ENCODE assay signal across 1 fruit fly cellular context in the genomic region with DNA sequence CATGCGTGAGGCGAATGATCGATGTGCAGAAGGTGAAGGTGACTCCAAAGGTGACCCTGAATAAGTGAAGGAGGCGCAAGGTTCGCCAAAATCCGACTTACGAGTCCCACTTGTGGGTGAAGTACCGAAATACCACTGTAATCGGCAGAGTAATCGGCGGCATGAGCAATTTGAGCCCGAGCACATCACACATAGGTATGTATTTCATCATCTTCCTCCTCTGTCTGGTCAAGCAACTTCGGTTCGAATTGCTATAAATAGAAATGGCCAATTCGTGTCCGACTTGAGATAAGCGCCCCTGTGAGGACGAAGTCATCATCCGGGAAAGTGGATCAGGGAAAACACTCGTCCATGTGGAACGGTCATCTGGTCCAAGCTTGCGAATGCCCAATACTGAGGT.
TF ChIP-seq lines count a peak whose summit lies in the region.

No protein-coding gene starts in this region.

TF ChIP-seq in whole organism, embryonic, 481 proteins besides CTCF, POLR2A, EP300 and RAD21 (continued from another document):
- TF ChIP-seq CG12744 (GFP tag; optimal IDR thresholded peaks at IDR 0.05; lab: Kevin White, UChicago): no peak
- TF ChIP-seq CrebB (tag; optimal IDR thresholded peaks at IDR 0.05; lab: Kevin White, UChicago): no peak
- TF ChIP-seq CG18599 (GFP tag; optimal IDR thresholded peaks at IDR 0.05; lab: Kevin White, UChicago): peak; percentile 2
- TF ChIP-seq CG8924 (tag; optimal IDR thresholded peaks at IDR 0.05; lab: Kevin White, UChicago): no peak
- no peak for TF ChIP-seq nerfin-1 (tag; optimal IDR thresholded peaks at IDR 0.05; lab: Kevin White, UChicago)
- TF ChIP-seq CG17385 (GFP tag; optimal IDR thresholded peaks at IDR 0.05; lab: Kevin White, UChicago): no peak
- TF ChIP-seq Hmx (GFP tag; optimal IDR thresholded peaks at IDR 0.05; lab: Kevin White, UChicago): no peak
- no peak for TF ChIP-seq cwo (GFP tag; optimal IDR thresholded peaks at IDR 0.05; lab: Kevin White, UChicago)
- TF ChIP-seq Dp (GFP tag; optimal IDR thresholded peaks at IDR 0.05; lab: Kevin White, UChicago): no peak
- no peak for TF ChIP-seq CHES-1-like (GFP tag; optimal IDR thresholded peaks at IDR 0.05; lab: Kevin White, UChicago)
- TF ChIP-seq danr (GFP tag; IDR thresholded peaks at IDR 0.05; lab: Robert Waterston, UW): no peak
- TF ChIP-seq trem (tag; optimal IDR thresholded peaks at IDR 0.05; lab: Kevin White, UChicago): no peak
- no peak for TF ChIP-seq CG10274 (GFP tag; optimal IDR thresholded peaks at IDR 0.05; lab: Kevin White, UChicago)
- TF ChIP-seq Bdp1 (GFP tag; optimal IDR thresholded peaks at IDR 0.05; lab: Kevin White, UChicago): no peak
- TF ChIP-seq CG4282 (GFP tag; optimal IDR thresholded peaks at IDR 0.05; lab: Kevin White, UChicago): no peak
- TF ChIP-seq emc (GFP tag; optimal IDR thresholded peaks at IDR 0.05; lab: Kevin White, UChicago): no peak
- no peak for TF ChIP-seq tin (GFP tag; optimal IDR thresholded peaks at IDR 0.05; lab: Kevin White, UChicago)
- no peak for TF ChIP-seq vfl (GFP tag; optimal IDR thresholded peaks at IDR 0.05; lab: Kevin White, UChicago)
- no peak for TF ChIP-seq amos (GFP tag; IDR thresholded peaks at IDR 0.05; lab: Robert Waterston, UW; ENCODE audit: partially characterized antibody)
- no peak for TF ChIP-seq lola (GFP tag; optimal IDR thresholded peaks at IDR 0.05; lab: Kevin White, UChicago)
- TF ChIP-seq CG1529 (GFP tag; optimal IDR thresholded peaks at IDR 0.05; lab: Kevin White, UChicago): no peak
- no peak for TF ChIP-seq CG8089 (GFP tag; optimal IDR thresholded peaks at IDR 0.05; lab: Kevin White, UChicago)
- TF ChIP-seq cad (GFP tag; optimal IDR thresholded peaks at IDR 0.05; lab: Kevin White, UChicago): no peak
- no peak for TF ChIP-seq eyg (GFP tag; optimal IDR thresholded peaks at IDR 0.05; lab: Kevin White, UChicago)
- no peak for TF ChIP-seq CG3163 (GFP tag; optimal IDR thresholded peaks at IDR 0.05; lab: Kevin White, UChicago)
- TF ChIP-seq CG4360 (GFP tag; IDR thresholded peaks at IDR 0.05; lab: Robert Waterston, UW): no peak
- peak; percentile 47 for TF ChIP-seq CG7987 (GFP tag; optimal IDR thresholded peaks at IDR 0.05; lab: Kevin White, UChicago)
- TF ChIP-seq CG9437 (GFP tag; optimal IDR thresholded peaks at IDR 0.05; lab: Kevin White, UChicago): no peak
- no peak for TF ChIP-seq Bgb (GFP tag; IDR thresholded peaks at IDR 0.05; lab: Robert Waterston, UW; ENCODE audit: partially characterized antibody)
- TF ChIP-seq sug (tag; optimal IDR thresholded peaks at IDR 0.05; lab: Kevin White, UChicago): peak; percentile 20
- no peak for TF ChIP-seq CG34422 (GFP tag; IDR thresholded peaks at IDR 0.05; lab: Robert Waterston, UW)
- 0 out of 2 replicates have a peak, but pooled peaks have one; percentile 31 for TF ChIP-seq CG11696 (GFP tag; IDR thresholded peaks at IDR 0.05; lab: Robert Waterston, UW)
- TF ChIP-seq pita (GFP tag; optimal IDR thresholded peaks at IDR 0.05; lab: Kevin White, UChicago): no peak
- TF ChIP-seq CG10321 (GFP tag; IDR thresholded peaks at IDR 0.05; lab: Robert Waterston, UW): no peak
- TF ChIP-seq ERR (GFP tag; optimal IDR thresholded peaks at IDR 0.05; lab: Kevin White, UChicago): peak; percentile 73
